Fruit fly (Drosophila melanogaster): ENCODE results near the gene fuss.

- TF ChIP-seq Ets98B (GFP tag; IDR thresholded peaks at IDR 0.05): no peak
- no peak for TF ChIP-seq CG17806 (tag; optimal IDR thresholded peaks at IDR 0.05)
- no peak for TF ChIP-seq CG32121 (GFP tag; IDR thresholded peaks at IDR 0.05)
- TF ChIP-seq Pif1A (GFP tag; optimal IDR thresholded peaks at IDR 0.05): no peak
- no peak for TF ChIP-seq CG12605 (GFP tag; IDR thresholded peaks at IDR 0.05)
- TF ChIP-seq CG34367 (tag; optimal IDR thresholded peaks at IDR 0.05): no peak
- TF ChIP-seq rn (GFP tag; IDR thresholded peaks at IDR 0.05): no peak
- no peak for TF ChIP-seq fd96Ca (GFP tag; IDR thresholded peaks at IDR 0.05)
- TF ChIP-seq CG8301 (tag; optimal IDR thresholded peaks at IDR 0.05): no peak
These were observed 41.2 kb downstream of the fuss start for dm6 chr4:937119-937518.

Data from whole organism, pupa.